Worm (Caenorhabditis elegans): ENCODE measurements around the gene F59B1.10.

F59B1.10 gene

DNA sequence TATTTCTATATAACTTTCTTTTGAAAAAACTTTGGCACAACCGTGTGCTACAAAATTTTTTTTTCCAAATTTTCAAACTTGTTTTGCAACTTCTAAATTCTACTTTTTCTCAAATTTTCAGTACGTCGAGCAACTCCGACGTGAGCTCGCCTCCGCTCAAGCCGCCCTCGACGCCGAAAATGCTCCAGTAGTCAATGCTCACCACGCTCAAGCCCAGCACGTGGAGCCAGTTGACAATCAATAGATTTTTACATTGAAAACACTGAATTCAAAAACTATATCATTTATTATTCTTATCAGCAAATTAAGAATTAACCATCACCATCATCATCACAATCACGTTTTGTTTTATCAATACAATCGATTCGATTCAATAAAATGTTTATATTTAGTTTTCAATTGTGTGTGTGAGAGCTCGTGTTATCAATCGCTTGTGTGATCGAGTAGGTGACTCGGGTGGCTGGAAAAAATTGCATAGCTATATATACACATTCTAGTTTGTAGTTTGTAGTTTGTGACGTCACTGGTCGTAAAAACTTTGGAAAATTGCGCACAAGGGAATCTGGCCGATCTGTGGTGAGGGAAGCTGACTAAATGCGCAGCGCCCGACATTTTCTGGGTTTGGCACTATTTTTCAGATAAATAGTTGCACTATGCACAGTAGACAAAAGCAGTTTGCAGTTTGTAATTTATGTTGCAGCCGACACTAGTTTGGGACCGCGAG is 13.3 kb downstream of the F59B1.10 start (continued):
- 0 out of 2 replicates have a peak, but pooled peaks have one; percentile 56 for TF ChIP-seq cebp-2 (GFP tag; IDR thresholded peaks at IDR 0.05)
- TF ChIP-seq mel-28 (tag; optimal IDR thresholded peaks at IDR 0.05; ENCODE audit: borderline replicate concordance) = no peak
- TF ChIP-seq ztf-22 (GFP tag; optimal IDR thresholded peaks at IDR 0.05) = no peak
- no peak for TF ChIP-seq hlh-26 (GFP tag; conservative IDR thresholded peaks at IDR 0.05)
- no peak for TF ChIP-seq ceh-91 (GFP tag; IDR thresholded peaks at IDR 0.05)
- TF ChIP-seq nfyb-1 (GFP tag; IDR thresholded peaks at IDR 0.05) = peak; percentile 84
- no peak for TF ChIP-seq hrde-1 (tag; optimal IDR thresholded peaks at IDR 0.05; ENCODE audit: borderline replicate concordance)
- TF ChIP-seq lag-1 (GFP tag; IDR thresholded peaks at IDR 0.05) = no peak
- no peak for TF ChIP-seq dpff-1 (tag; optimal IDR thresholded peaks at IDR 0.05)
- peak; percentile 3 for TF ChIP-seq athp-1 (tag; optimal IDR thresholded peaks at IDR 0.05)

- no peak for TF ChIP-seq hmg-1.2 (GFP tag; IDR thresholded peaks at IDR 0.05)
- no peak for TF ChIP-seq snpc-4 (GFP tag; optimal IDR thresholded peaks at IDR 0.05)
- TF ChIP-seq snpc-4 (tag; optimal IDR thresholded peaks at IDR 0.05) = peak in 1 of 4 experiments; percentile 6
These were observed 14.7 kb downstream of the F59B1.10 start, which contains the start of gene F59B1.2 for ce11 chrV:3633041-3633440. Gene F59B1.2 (plus strand): TSS chrV:3633341.

ce11 chrV:3632249-3633030 is 15.3 kb downstream of the F59B1.10 start:
- no peak for TF ChIP-seq repo-1 (tag; optimal IDR thresholded peaks at IDR 0.05)
- peak; percentile 77 for TF ChIP-seq nhr-80 (tag; optimal IDR thresholded peaks at IDR 0.05)
- no peak for TF ChIP-seq somi-1 (GFP tag; optimal IDR thresholded peaks at IDR 0.05)
- TF ChIP-seq aptf-2 (GFP tag; conservative IDR thresholded peaks at IDR 0.05) = no peak
- no peak for TF ChIP-seq C06A6.2 (GFP tag; conservative IDR thresholded peaks at IDR 0.05)
- TF ChIP-seq hlh-26 (GFP tag; conservative IDR thresholded peaks at IDR 0.05) = no peak
- TF ChIP-seq egl-44 (GFP tag; IDR thresholded peaks at IDR 0.05) = peak; percentile 45; the same call in 1 of the 2 replicates
- TF ChIP-seq him-1 (tag; optimal IDR thresholded peaks at IDR 0.05) = no peak
- no peak for TF ChIP-seq cebp-2 (GFP tag; IDR thresholded peaks at IDR 0.05)
- TF ChIP-seq ztf-25 (GFP tag; IDR thresholded peaks at IDR 0.05) = no peak
- TF ChIP-seq cebp-1 (GFP tag; IDR thresholded peaks at IDR 0.05) = no peak
- no peak for TF ChIP-seq cebp-1 (tag; optimal IDR thresholded peaks at IDR 0.05)
- TF ChIP-seq F57C9.4 (tag; optimal IDR thresholded peaks at IDR 0.05) = no peak
- TF ChIP-seq ztf-22 (GFP tag; optimal IDR thresholded peaks at IDR 0.05) = peak; percentile 36
- TF ChIP-seq atf-7 (tag; optimal IDR thresholded peaks at IDR 0.05) = peak; percentile 56
- no peak for TF ChIP-seq attf-5 (GFP tag; optimal IDR thresholded peaks at IDR 0.05)
- TF ChIP-seq attf-6 (GFP tag; IDR thresholded peaks at IDR 0.05) = no peak
- no peak for TF ChIP-seq madf-3 (GFP tag; IDR thresholded peaks at IDR 0.05)
- TF ChIP-seq dpl-1 (GFP tag; optimal IDR thresholded peaks at IDR 0.05) = no peak
- no peak for TF ChIP-seq nhr-90 (tag; optimal IDR thresholded peaks at IDR 0.05)
- no peak for TF ChIP-seq tlf-1 (GFP tag; optimal IDR thresholded peaks at IDR 0.05)
- peak in 1 of 2 experiments; percentile 19 for TF ChIP-seq let-607 (tag; optimal IDR thresholded peaks at IDR 0.05)
- no peak for TF ChIP-seq sdz-38 (tag; optimal IDR thresholded peaks at IDR 0.05)
- no peak for TF ChIP-seq snpc-3.4 (tag; optimal IDR thresholded peaks at IDR 0.05)
- no peak for TF ChIP-seq nhr-120 (GFP tag; IDR thresholded peaks at IDR 0.05)
- no peak for TF ChIP-seq zfh-2 (GFP tag; conservative IDR thresholded peaks at IDR 0.05)
